Worm (Caenorhabditis elegans) whole organism, midembryonic: ENCODE results near the gene nspg-1.

ENCODE experiments used
- T22C8.4 ChIP-seq: fragments of 200-800 bp; sonication (Bioruptor generic); IDR thresholded peaks from 2 replicates; pipeline ENCODE4 v1.3.6; 2022; ENCODE audit warnings: missing genetic modification characterization, missing compliant biosample characterization
- cog-1 ChIP-seq: sonication (generic microtip); optimal IDR thresholded peaks from 2 replicates; lab custom pipeline; 2016; ENCODE audit warnings: missing genetic modification characterization, missing compliant biosample characterization
- flt-1 ChIP-seq: fragments of 200-800 bp; sonication (Bioruptor generic); IDR thresholded peaks from 2 replicates; pipeline ENCODE4 v1.3.6; 2022; ENCODE audit warnings: missing genetic modification characterization, missing compliant biosample characterization
- klf-2 ChIP-seq: fragments of 200-800 bp; sonication (Bioruptor generic); conservative IDR thresholded peaks from 2 replicates; pipeline ENCODE4 v1.3.6; 2022; ENCODE audit warnings: missing genetic modification reagents, missing genetic modification characterization, missing compliant biosample characterization
- med-1 ChIP-seq: sonication (generic microtip); optimal IDR thresholded peaks from 2 replicates; lab custom pipeline; 2017; ENCODE audit warnings: missing genetic modification characterization, mild to moderate bottlenecking, missing compliant biosample characterization, antibody characterized with exemption, missing genetic modification reagents; ENCODE audit not compliant: insufficient read depth
- ref-1 ChIP-seq: fragments of 200-800 bp; sonication (Bioruptor generic); conservative IDR thresholded peaks from 2 replicates; pipeline ENCODE4 v1.3.6; 2022; ENCODE audit warnings: missing genetic modification reagents, missing genetic modification characterization, missing compliant biosample characterization
- tab-1 ChIP-seq: fragments of 200-800 bp; sonication (Bioruptor generic); IDR thresholded peaks from 2 replicates; pipeline ENCODE4 v1.3.6; 2022; ENCODE audit warnings: missing genetic modification characterization, missing compliant biosample characterization
- ztf-23 ChIP-seq: fragments of 200-800 bp; sonication (Bioruptor generic); IDR thresholded peaks from 2 replicates; pipeline ENCODE4 v1.3.6; 2022; ENCODE audit warnings: missing genetic modification reagents, missing genetic modification characterization, missing compliant biosample characterization
- ztf-29 ChIP-seq: fragments of 200-800 bp; sonication (Bioruptor generic); IDR thresholded peaks from 2 replicates; pipeline ENCODE4 v1.3.6; 2022; ENCODE audit warnings: missing genetic modification reagents, missing genetic modification characterization, missing compliant biosample characterization

Gene nspg-1

DNA sequence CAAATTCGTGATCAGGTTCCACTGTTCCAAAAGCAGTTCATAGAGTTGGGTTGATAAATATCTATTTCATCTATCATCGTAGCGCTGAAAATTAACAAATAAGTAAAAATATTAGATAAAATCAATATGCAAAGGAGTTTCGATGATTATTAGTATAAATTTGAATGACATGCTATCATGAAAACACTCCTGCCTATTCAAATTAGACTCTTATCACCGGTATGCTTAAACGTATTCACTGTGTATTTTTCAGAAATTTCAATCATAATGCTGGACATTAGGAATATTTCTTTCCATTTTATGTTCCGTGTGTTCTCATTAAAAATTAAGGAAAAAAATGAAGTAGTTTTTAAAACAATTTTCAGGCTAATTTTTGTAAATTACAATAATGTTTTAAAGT is 22.6 kb downstream of the nspg-1 start, which contains the start of gene C44H9.6:
TSS of gene C44H9.6 (minus strand) at position 101 of the 400 bp plus-strand sequence.
- TF ChIP-seq cog-1 (tag; lab: Kevin White, UChicago): no peak
- no peak for TF ChIP-seq ztf-23 (GFP tag; lab: Robert Waterston, UW)

DNA sequence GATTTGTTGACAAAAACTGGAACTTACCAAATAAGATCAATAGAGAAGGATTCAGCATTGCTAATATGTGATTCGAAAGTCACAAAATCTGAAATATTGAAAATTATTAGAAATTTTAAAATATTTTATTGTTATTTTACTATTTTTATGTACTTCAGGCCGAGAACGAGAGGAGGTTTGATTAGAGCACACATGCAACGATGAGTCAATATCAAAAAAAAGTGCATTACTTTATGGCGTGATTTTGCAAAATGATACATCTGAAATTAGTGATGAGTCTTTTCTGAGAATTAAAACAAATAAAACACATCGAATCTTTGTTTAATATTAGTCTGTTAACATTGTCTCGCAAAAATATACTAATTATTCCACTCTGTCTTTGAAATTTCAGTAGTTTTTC is 23.1 kb downstream of the nspg-1 start:
- TF ChIP-seq med-1 (GFP tag; lab: Kevin White, UChicago) (no peak), flt-1 (no peak), klf-2 (GFP tag; lab: Robert Waterston, UW) (no peak), tab-1 (GFP tag; lab: Robert Waterston, UW) (no peak), cog-1 (tag; lab: Kevin White, UChicago) (no peak), ztf-29 (GFP tag; lab: Robert Waterston, UW) (no peak), T22C8.4 (GFP tag; lab: Robert Waterston, UW) (no peak), ref-1 (GFP tag; lab: Robert Waterston, UW) (no peak), ztf-23 (GFP tag; lab: Robert Waterston, UW) (no peak)

DNA sequence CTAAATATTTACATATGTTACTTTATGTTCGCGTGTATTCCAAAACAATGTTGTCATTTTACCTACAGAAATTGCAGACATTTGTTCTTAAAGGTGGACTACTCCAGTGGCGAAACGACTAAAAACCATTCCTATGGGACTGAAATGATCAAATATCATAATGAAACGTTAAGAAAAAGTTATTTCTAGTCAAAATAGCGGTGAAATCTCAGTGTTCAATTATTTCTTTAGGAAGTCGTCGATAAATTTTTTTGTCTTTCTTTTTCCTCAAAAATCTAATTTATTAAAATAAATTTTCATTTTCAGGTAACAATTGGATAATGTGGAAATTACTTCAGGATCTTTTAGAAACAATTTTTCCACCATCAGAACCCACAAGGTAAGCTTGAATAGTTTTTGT is 32.5 kb downstream of the nspg-1 start, which contains the start of gene C44H9.4:
TSS of gene C44H9.4 (plus strand) at position 301 of the 400 bp plus-strand sequence.
- TF ChIP-seq ztf-29 (GFP tag; lab: Robert Waterston, UW) (no peak), tab-1 (GFP tag; lab: Robert Waterston, UW) (no peak), ref-1 (GFP tag; lab: Robert Waterston, UW) (no peak), flt-1 (no peak), ztf-23 (GFP tag; lab: Robert Waterston, UW) (no peak), T22C8.4 (GFP tag; lab: Robert Waterston, UW) (no peak), klf-2 (GFP tag; lab: Robert Waterston, UW) (no peak), med-1 (GFP tag; lab: Kevin White, UChicago) (no peak), cog-1 (tag; lab: Kevin White, UChicago) (no peak)

DNA sequence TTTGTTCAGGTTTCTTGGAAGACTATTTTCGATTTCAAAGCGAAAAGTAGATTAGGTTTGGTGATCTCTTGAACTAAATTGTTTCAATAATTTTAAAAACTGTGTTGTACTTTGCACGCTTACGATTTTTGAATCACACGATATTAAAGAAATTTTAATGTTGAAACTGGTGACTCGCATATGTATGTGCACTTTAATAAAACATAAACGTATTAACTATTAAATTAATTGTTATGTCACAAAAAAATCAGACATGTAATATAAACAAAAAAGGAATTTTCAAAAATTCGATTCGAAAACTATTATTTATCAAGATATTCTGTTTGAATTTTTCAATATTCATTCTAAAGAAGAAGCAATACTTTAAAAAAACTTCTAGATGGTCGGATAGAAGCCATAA is 40.7 kb downstream of the nspg-1 start, which contains the start of gene ugt-15:
TSS of gene ugt-15 (plus strand) at position 301 of the 400 bp plus-strand sequence.
- TF ChIP-seq ztf-23 (GFP tag; lab: Robert Waterston, UW) (no peak), med-1 (GFP tag; lab: Kevin White, UChicago) (no peak), cog-1 (tag; lab: Kevin White, UChicago) (no peak), ref-1 (GFP tag; lab: Robert Waterston, UW) (no peak), klf-2 (GFP tag; lab: Robert Waterston, UW) (no peak), tab-1 (GFP tag; lab: Robert Waterston, UW) (no peak), flt-1 (no peak), T22C8.4 (GFP tag; lab: Robert Waterston, UW) (no peak), ztf-29 (GFP tag; lab: Robert Waterston, UW) (no peak)

DNA sequence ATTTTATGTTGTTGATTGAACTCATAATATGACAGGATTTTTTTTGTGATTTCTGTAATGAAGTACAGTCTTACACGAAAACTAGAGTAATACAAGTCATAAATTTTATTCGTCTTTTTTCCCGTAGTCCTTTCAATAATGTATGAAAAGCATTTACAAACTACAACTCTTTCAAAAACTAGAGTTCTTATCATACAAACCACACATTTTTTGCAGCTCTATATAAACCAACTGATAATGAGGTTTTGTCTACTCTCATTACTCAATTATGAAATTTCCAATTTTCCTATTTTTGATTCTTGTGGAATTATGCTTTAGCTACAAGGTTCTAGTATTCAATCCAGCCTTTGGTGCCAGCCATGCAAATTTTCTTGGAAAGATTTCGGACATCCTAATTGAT is 43.1 kb downstream of the nspg-1 start, which contains the start of gene ugt-16:
TSS of gene ugt-16 (plus strand) at position 248 of the 400 bp plus-strand sequence.
- TF ChIP-seq tab-1 (GFP tag; lab: Robert Waterston, UW) (no peak), ref-1 (GFP tag; lab: Robert Waterston, UW) (no peak), T22C8.4 (GFP tag; lab: Robert Waterston, UW) (no peak), klf-2 (GFP tag; lab: Robert Waterston, UW) (no peak), ztf-23 (GFP tag; lab: Robert Waterston, UW) (no peak), flt-1 (no peak), cog-1 (tag; lab: Kevin White, UChicago) (no peak), ztf-29 (GFP tag; lab: Robert Waterston, UW) (no peak), med-1 (GFP tag; lab: Kevin White, UChicago) (no peak)

DNA sequence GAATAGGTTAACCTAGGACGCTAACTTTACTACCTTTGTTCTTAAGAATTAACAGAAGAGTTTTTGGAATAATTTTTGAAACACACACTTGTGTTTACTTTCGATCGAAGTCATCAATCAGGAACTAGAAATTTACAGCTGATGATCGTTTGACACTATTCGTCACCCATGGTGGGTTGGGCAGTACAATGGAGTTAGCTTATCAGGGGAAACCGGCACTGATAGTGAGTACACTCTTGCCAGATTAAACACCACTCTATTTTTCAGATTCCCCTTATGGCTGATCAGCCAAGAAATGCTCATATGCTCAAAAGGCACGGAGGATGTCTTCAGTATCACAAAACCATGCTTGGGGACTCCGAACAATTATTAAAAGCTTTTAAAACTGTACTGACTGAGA is 45.8 kb downstream of the nspg-1 start:
- TF ChIP-seq med-1 (GFP tag; lab: Kevin White, UChicago) (no peak), cog-1 (tag; lab: Kevin White, UChicago) (no peak), ref-1 (GFP tag; lab: Robert Waterston, UW) (no peak), flt-1 (no peak), tab-1 (GFP tag; lab: Robert Waterston, UW) (no peak), ztf-29 (GFP tag; lab: Robert Waterston, UW) (no peak), ztf-23 (GFP tag; lab: Robert Waterston, UW) (no peak), T22C8.4 (GFP tag; lab: Robert Waterston, UW) (no peak), klf-2 (GFP tag; lab: Robert Waterston, UW) (no peak)

DNA sequence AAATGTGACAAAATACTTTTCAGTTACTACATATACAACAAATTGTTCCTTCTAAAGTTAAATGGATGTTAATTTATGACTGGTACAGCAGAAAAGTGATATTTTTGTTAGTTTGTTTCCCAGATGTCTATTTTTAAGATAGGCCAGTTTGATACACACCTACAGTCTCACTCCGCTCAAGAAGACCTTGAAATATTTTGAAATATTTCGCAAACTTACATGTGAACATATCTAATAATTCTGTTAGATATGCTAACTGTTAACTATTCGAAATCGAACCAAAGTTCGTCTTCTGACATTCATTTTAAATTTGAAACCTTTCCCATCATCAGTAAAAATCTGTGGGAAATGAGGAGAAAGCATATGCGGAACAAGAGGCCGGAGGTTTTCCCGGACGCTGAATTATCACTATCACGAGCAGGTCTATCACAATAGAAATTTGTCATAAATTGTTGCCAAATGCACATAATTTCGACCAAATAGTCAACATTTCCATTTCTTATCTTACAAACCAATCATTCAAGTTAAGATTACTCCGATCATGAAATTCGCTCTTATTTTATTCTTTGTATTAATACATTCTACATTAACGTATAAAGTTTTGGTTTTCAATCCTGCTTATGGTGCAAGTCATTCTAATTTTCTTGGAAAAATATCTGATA is 48.0 kb downstream of the nspg-1 start, which contains the start of the genes ZC443.4 and ugt-18:
TSS of gene ZC443.4 (minus strand) at position 95 of the 662 bp plus-strand sequence.
TSS of gene ugt-18 (plus strand) at position 469 of the 662 bp plus-strand sequence.
- no peak for TF ChIP-seq cog-1 (tag; lab: Kevin White, UChicago)
- no peak for TF ChIP-seq ztf-23 (GFP tag; lab: Robert Waterston, UW)
- no peak for TF ChIP-seq ref-1 (GFP tag; lab: Robert Waterston, UW)
- TF ChIP-seq med-1 (GFP tag; lab: Kevin White, UChicago): no peak
- no peak for TF ChIP-seq T22C8.4 (GFP tag; lab: Robert Waterston, UW)
- TF ChIP-seq klf-2 (GFP tag; lab: Robert Waterston, UW): no peak
- TF ChIP-seq flt-1: no peak

DNA sequence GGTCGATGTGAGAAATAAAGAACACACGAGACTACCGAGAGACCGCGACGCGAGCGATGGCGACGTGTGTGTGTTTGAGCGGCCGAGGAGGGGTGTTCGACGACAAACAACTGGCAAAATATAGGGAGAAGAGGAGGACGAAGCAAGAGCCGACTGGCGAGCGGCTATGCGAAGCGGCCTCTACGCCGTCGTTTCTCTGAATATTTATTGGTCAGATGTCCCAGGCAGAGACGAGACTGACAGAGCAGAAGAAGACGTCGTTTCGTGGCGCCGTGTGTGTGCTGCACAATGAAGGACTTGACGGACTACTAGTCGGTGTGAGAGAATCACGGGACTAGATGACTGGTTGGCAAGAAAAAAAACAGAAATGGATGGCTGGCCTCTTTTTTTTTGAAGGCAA is 48.7 kb downstream of the nspg-1 start:
- TF ChIP-seq ztf-29 (GFP tag; lab: Robert Waterston, UW) (no peak), T22C8.4 (GFP tag; lab: Robert Waterston, UW) (no peak), ref-1 (GFP tag; lab: Robert Waterston, UW) (no peak), klf-2 (GFP tag; lab: Robert Waterston, UW) (no peak), med-1 (GFP tag; lab: Kevin White, UChicago) (no peak)

DNA sequence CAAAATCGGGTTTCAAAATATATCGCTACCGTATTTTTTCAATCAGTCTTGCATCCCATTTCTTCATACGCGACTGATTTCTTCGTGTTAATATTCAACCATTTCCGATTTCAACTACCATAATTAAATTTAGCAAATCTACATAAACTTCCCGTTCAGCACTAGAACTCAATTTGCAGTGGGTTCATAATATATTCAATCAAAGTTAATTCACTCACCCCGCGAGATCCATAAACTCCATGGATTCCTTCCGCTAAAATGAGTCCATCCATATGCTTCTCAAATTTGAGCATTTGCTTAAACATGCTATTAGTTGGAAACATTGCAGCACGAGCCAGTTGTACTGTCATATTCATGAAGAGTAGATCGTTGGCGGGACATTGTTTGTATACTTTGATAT is 49.4 kb downstream of the nspg-1 start:
- TF ChIP-seq ztf-23 (GFP tag; lab: Robert Waterston, UW): no peak
- TF ChIP-seq klf-2 (GFP tag; lab: Robert Waterston, UW): no peak
- no peak for TF ChIP-seq T22C8.4 (GFP tag; lab: Robert Waterston, UW)
- TF ChIP-seq med-1 (GFP tag; lab: Kevin White, UChicago): no peak
- TF ChIP-seq tab-1 (GFP tag; lab: Robert Waterston, UW): no peak
- TF ChIP-seq cog-1 (tag; lab: Kevin White, UChicago): no peak
- no peak for TF ChIP-seq ref-1 (GFP tag; lab: Robert Waterston, UW)
- no peak for TF ChIP-seq flt-1
- TF ChIP-seq ztf-29 (GFP tag; lab: Robert Waterston, UW): no peak
